Fruit fly (Drosophila melanogaster) S2 (cell line): ENCODE data around the gene CG5662.

ENCODE experiments used
- CG8478 ChIP-seq: fragments of >200 bp; optimal IDR thresholded peaks from 2 replicates; lab custom pipeline; 2018
- CTCF ChIP-seq, 2 experiments: fragments of >200 bp; optimal IDR thresholded peaks; 2 replicates each; lab custom pipeline; 2018

DNA sequence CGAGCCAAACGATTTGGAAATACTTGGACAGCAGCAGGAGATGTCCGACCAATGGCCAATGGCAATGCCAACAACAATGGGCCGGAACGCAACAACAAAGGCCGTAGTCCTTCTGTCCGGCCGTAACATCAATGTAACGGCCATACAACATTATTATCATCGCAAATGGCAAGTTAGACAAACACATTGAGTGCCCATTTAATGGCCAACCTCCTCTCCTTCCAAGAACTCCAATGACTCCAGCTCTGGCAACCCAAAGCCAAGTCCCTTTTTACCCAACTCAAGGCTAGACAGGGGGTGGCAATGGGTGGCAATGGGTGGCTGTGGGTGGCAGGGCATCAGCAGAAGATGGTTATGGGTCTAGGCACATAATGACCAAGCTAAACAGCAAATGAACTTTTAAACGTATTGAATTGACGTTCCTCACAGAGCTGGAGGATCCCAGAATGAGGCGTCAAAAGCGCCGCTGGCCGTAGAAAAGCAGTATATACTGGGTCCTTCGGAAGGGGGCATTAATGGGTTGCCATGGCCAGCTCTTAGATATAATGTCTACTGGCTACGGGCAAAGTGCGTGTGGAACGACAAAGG is 10.2 kb upstream of the CG5662 start:
- TF ChIP-seq CG8478 (lab: Kevin White, UChicago) (no peak), CTCF (optimal IDR thresholded peaks at IDR 0.05; lab: Kevin White, UChicago) (no peak)
